Worm (Caenorhabditis elegans) whole organism, young adult: ENCODE measurements around the gene sqv-4.

Source experiments
- B0019.2 ChIP-seq: fragments of 200-800 bp; sonication (Bioruptor generic); conservative IDR thresholded peaks from 2 replicates; pipeline ENCODE4 v1.3.6; 2022; ENCODE audit warnings: missing genetic modification reagents, missing genetic modification characterization, missing compliant biosample characterization
- F22D6.2 ChIP-seq: sonication (generic microtip); optimal IDR thresholded peaks from 2 replicates; lab custom pipeline; 2016; ENCODE audit warnings: mild to moderate bottlenecking, missing genetic modification characterization, missing compliant biosample characterization
- F37B4.10 ChIP-seq: fragments of 200-800 bp; sonication (Bioruptor generic); IDR thresholded peaks from 2 replicates; pipeline ENCODE4 v1.3.6; 2022; ENCODE audit warnings: missing genetic modification characterization, missing compliant biosample characterization
- F57A8.1 ChIP-seq: fragments of 200-800 bp; sonication (Bioruptor generic); optimal IDR thresholded peaks from 2 replicates; lab custom pipeline; 2018; ENCODE audit warnings: mild to moderate bottlenecking, missing genetic modification characterization, moderate library complexity, missing compliant biosample characterization
- K11D2.4 ChIP-seq: fragments of 200-800 bp; sonication (Bioruptor generic); IDR thresholded peaks from 2 replicates; pipeline ENCODE4 v1.3.6; 2022; ENCODE audit warnings: missing genetic modification reagents, missing genetic modification characterization, missing compliant biosample characterization
- T07F8.4 ChIP-seq: sonication (generic microtip); optimal IDR thresholded peaks from 2 replicates; lab custom pipeline; 2016; ENCODE audit warnings: mild to moderate bottlenecking, missing genetic modification characterization, moderate library complexity, missing compliant biosample characterization
- Y56A3A.18 ChIP-seq: fragments of 200-800 bp; sonication (Bioruptor generic); IDR thresholded peaks from 2 replicates; pipeline ENCODE4 v1.3.6; 2022; ENCODE audit warnings: missing genetic modification reagents, missing genetic modification characterization, missing compliant biosample characterization
- Y95B8A.8 ChIP-seq: fragments of 200-800 bp; sonication (Bioruptor generic); IDR thresholded peaks from 2 replicates; pipeline ENCODE4 v1.3.6; 2022; ENCODE audit warnings: missing genetic modification reagents, missing genetic modification characterization, missing compliant biosample characterization
- aptf-2 ChIP-seq: fragments of 200-800 bp; sonication (Bioruptor generic); conservative IDR thresholded peaks from 2 replicates; pipeline ENCODE4 v1.3.6; 2022; ENCODE audit warnings: missing genetic modification reagents, missing genetic modification characterization, missing compliant biosample characterization
- attf-6 ChIP-seq: fragments of 200-800 bp; sonication (Bioruptor generic); IDR thresholded peaks from 2 replicates; pipeline ENCODE4 v1.3.6; 2022; ENCODE audit warnings: missing genetic modification reagents, missing genetic modification characterization, missing compliant biosample characterization
- ceh-27 ChIP-seq: fragments of 200-800 bp; sonication (Bioruptor generic); optimal IDR thresholded peaks from 2 replicates; lab custom pipeline; 2018; ENCODE audit warnings: mild to moderate bottlenecking, missing genetic modification characterization, moderate library complexity, missing compliant biosample characterization
- ceh-40 ChIP-seq: fragments of 200-800 bp; sonication (Bioruptor generic); IDR thresholded peaks from 2 replicates; pipeline ENCODE4 v1.3.6; 2022; ENCODE audit warnings: missing genetic modification characterization, missing compliant biosample characterization
- dox-1 ChIP-seq: fragments of 200-800 bp; sonication (Bioruptor generic); IDR thresholded peaks from 2 replicates; pipeline ENCODE4 v1.3.6; 2022; ENCODE audit warnings: missing genetic modification reagents, missing genetic modification characterization, missing compliant biosample characterization
- dpl-1 ChIP-seq: fragments of 150-350 bp; optimal IDR thresholded peaks from 2 replicates; lab custom pipeline; 2014; ENCODE audit warnings: missing biosample characterization, missing genetic modification reagents, missing genetic modification characterization
- hsf-1 ChIP-seq: fragments of 200-800 bp; sonication (Bioruptor generic); IDR thresholded peaks from 2 replicates; pipeline ENCODE4 v1.3.6; 2022; ENCODE audit warnings: missing genetic modification reagents, missing genetic modification characterization, missing compliant biosample characterization
- let-526 ChIP-seq: fragments of 200-800 bp; sonication (Bioruptor generic); IDR thresholded peaks from 2 replicates; pipeline ENCODE4 v1.3.6; 2022; ENCODE audit warnings: missing genetic modification reagents, missing genetic modification characterization, missing compliant biosample characterization
- let-607 ChIP-seq, 2 experiments: fragments of 200-800 bp in 1 of 2; sonication (Bioruptor generic) in 1 of 2; sonication (generic microtip) in 1 of 2; optimal IDR thresholded peaks; 2 replicates each; lab custom pipeline; 2016 to 2018; ENCODE audit warnings: mild to moderate bottlenecking in 2 of 2, missing compliant biosample characterization in 2 of 2, missing genetic modification characterization in 2 of 2, moderate library complexity in 2 of 2, missing genotype in 1 of 2
- lin-26 ChIP-seq: fragments of 200-800 bp; sonication (Bioruptor generic); IDR thresholded peaks from 2 replicates; pipeline ENCODE4 v1.3.6; 2022; ENCODE audit warnings: missing genetic modification reagents, missing genetic modification characterization, missing compliant biosample characterization
- lsy-27 ChIP-seq: sonication (generic microtip); optimal IDR thresholded peaks from 2 replicates; lab custom pipeline; 2017; ENCODE audit warnings: missing genetic modification characterization, mild to moderate bottlenecking, missing compliant biosample characterization, antibody characterized with exemption, missing genotype, borderline replicate concordance; ENCODE audit not compliant: insufficient read depth
- madf-8 ChIP-seq: fragments of 200-800 bp; sonication (Bioruptor generic); conservative IDR thresholded peaks from 2 replicates; pipeline ENCODE4 v1.3.6; 2022; ENCODE audit warnings: missing genetic modification reagents, missing genetic modification characterization, missing compliant biosample characterization
- mcd-1 ChIP-seq: fragments of 200-800 bp; sonication (Bioruptor generic); IDR thresholded peaks from 2 replicates; pipeline ENCODE4 v1.3.6; 2022; ENCODE audit warnings: missing genetic modification reagents, missing genetic modification characterization, missing compliant biosample characterization
- mes-4 ChIP-seq: sonication (generic microtip); optimal IDR thresholded peaks from 2 replicates; lab custom pipeline; 2016; ENCODE audit warnings: missing genotype, missing genetic modification characterization, missing compliant biosample characterization
- nhr-120 ChIP-seq: fragments of 200-800 bp; sonication (Bioruptor generic); IDR thresholded peaks from 2 replicates; pipeline ENCODE4 v1.3.6; 2022; ENCODE audit warnings: missing genetic modification characterization, missing compliant biosample characterization
- nhr-80 ChIP-seq: sonication (generic microtip); optimal IDR thresholded peaks from 2 replicates; lab custom pipeline; 2016; ENCODE audit warnings: missing genetic modification characterization, missing compliant biosample characterization
- repo-1 ChIP-seq: sonication (generic microtip); optimal IDR thresholded peaks from 2 replicates; lab custom pipeline; 2017; ENCODE audit warnings: mild to moderate bottlenecking, missing genetic modification characterization, missing compliant biosample characterization
- rpc-1 ChIP-seq, 2 experiments: fragments of 150-350 bp in 1 of 2; sonication (generic microtip) in 1 of 2; optimal IDR thresholded peaks; 2 replicates each; lab custom pipeline; 2014 to 2018; ENCODE audit warnings: missing biosample characterization in 1 of 2, missing genetic modification characterization in 1 of 2, missing genetic modification reagents in 1 of 2, missing genotype in 1 of 2
- sea-2 ChIP-seq: fragments of 200-800 bp; sonication (Bioruptor generic); IDR thresholded peaks from 2 replicates; pipeline ENCODE4 v1.3.6; 2022; ENCODE audit warnings: missing genetic modification characterization, missing compliant biosample characterization
- tbp1 ChIP-seq: fragments of 200-800 bp; sonication (Bioruptor generic); optimal IDR thresholded peaks from 2 replicates; lab custom pipeline; 2018; ENCODE audit warnings: mild to moderate bottlenecking, missing genetic modification characterization, missing compliant biosample characterization
- tbx-9 ChIP-seq: sonication (generic microtip); optimal IDR thresholded peaks from 2 replicates; lab custom pipeline; 2016; ENCODE audit warnings: borderline replicate concordance, missing genetic modification characterization, inconsistent platforms, missing compliant biosample characterization
- unc-130 ChIP-seq: sonication (generic microtip); optimal IDR thresholded peaks from 2 replicates; lab custom pipeline; 2016; ENCODE audit warnings: missing genetic modification reagents, missing genetic modification characterization, missing compliant biosample characterization
- unc-62 ChIP-seq: fragments of 150-350 bp; optimal IDR thresholded peaks from 2 replicates; lab custom pipeline; 2014; ENCODE audit warnings: missing biosample characterization, missing genetic modification reagents, missing genetic modification characterization
- zim-3 ChIP-seq: sonication (generic microtip); optimal IDR thresholded peaks from 2 replicates; lab custom pipeline; 2017; ENCODE audit warnings: mild to moderate bottlenecking, missing genetic modification characterization, moderate library complexity, missing compliant biosample characterization
- ztf-22 ChIP-seq: fragments of 200-800 bp; sonication (Bioruptor generic); optimal IDR thresholded peaks from 2 replicates; lab custom pipeline; 2018; ENCODE audit warnings: mild to moderate bottlenecking, missing genetic modification characterization, moderate library complexity, missing compliant biosample characterization

Gene sqv-4

DNA sequence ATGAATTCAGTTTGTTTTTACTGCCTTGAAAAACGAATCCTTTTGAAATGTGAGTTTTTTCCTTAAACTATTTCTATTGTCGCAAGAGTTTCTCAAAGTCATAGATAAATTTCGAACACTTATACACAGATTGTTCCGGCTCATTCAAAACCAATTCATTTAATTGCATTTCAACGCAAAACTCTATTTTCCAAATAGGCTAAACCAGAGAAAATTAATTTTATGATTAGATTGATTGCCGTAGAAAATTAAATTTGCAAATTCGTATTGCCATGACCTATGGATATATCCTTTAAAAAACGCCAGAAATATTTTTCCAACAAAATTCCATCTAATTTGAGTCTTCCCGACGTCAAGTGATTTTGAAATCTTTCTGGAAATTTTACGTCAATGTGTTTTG is 14.7 kb upstream of the sqv-4 start:
- TF ChIP-seq Y56A3A.18 (GFP tag; lab: Robert Waterston, UW) (no peak), Y95B8A.8 (no peak), rpc-1 (optimal IDR thresholded peaks at IDR 0.05; lab: Kevin White, UChicago) (no peak), rpc-1 (tag; optimal IDR thresholded peaks at IDR 0.05; lab: Kevin White, UChicago) (no peak), let-526 (GFP tag; lab: Robert Waterston, UW) (no peak), dpl-1 (GFP tag; lab: Kevin White, UChicago) (no peak), T07F8.4 (tag; lab: Kevin White, UChicago) (no peak), zim-3 (tag; lab: Kevin White, UChicago) (no peak), dox-1 (GFP tag; lab: Robert Waterston, UW) (no peak), ztf-22 (GFP tag; lab: Kevin White, UChicago) (no peak), madf-8 (GFP tag; lab: Robert Waterston, UW) (no peak), nhr-120 (GFP tag; lab: Robert Waterston, UW) (no peak), repo-1 (tag; lab: Kevin White, UChicago) (no peak), nhr-80 (tag; lab: Kevin White, UChicago) (no peak), aptf-2 (GFP tag; lab: Robert Waterston, UW) (no peak)

DNA sequence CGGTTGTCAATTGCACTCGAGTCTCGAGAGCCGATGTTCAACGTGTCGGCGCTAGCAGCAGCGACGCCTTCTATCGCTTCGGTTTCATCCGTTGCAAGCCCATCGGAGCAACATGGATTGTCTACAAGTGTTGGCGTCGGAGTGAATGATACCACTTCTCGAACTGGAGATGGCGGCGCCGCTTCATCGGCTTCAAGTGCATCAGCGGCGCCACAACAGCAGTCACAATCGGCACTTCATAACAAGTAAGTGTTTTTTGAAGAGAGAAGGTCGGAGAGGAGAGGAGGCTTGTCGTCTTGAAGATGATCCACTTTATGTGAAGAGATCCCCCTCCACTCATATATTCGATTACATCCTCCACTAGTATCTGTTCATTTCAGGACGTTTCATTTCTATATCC is 11.3 kb upstream of the sqv-4 start:
- TF ChIP-seq F37B4.10 (GFP tag; lab: Robert Waterston, UW) (no peak), ceh-27 (GFP tag; lab: Kevin White, UChicago) (peak; percentile 83), sea-2 (GFP tag; lab: Robert Waterston, UW) (peak; percentile 69; the same call in 1 of the 2 replicates), zim-3 (tag; lab: Kevin White, UChicago) (no peak)

DNA sequence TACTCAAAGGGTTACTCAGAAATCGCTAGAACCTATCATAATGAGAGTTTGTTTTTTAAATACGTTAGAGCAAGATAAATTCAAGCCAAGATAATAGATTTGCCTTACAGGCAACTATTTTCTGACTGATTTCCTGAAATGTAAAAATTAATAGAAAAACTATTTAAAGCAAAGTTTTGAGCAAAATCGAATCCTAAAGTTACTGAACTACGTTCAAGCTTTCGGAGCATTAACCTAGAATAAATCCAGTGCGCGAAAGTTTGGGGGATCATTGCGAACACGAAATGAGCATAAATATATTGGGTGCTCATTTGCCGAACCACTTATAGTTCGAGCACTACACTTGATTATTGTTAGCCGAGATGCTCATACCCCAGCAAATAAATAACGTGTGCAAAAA is 10.4 kb upstream of the sqv-4 start, which contains the start of gene ceh-22:
ceh-22 (plus strand) TSS at position 301 of the 400 bp plus-strand sequence.
- TF ChIP-seq let-607 (tag; optimal IDR thresholded peaks at IDR 0.05; lab: Kevin White, UChicago) (no peak), F22D6.2 (tag; lab: Kevin White, UChicago) (no peak), B0019.2 (GFP tag; lab: Robert Waterston, UW) (no peak), lin-26 (GFP tag; lab: Robert Waterston, UW) (no peak), K11D2.4 (GFP tag; lab: Robert Waterston, UW) (no peak), nhr-120 (GFP tag; lab: Robert Waterston, UW) (no peak), ceh-40 (no peak), mes-4 (tag; lab: Kevin White, UChicago) (no peak), tbp1 (GFP tag; lab: Kevin White, UChicago) (no peak), lsy-27 (no peak), rpc-1 (optimal IDR thresholded peaks at IDR 0.05; lab: Kevin White, UChicago) (no peak), rpc-1 (tag; optimal IDR thresholded peaks at IDR 0.05; lab: Kevin White, UChicago) (no peak), attf-6 (no peak), unc-62 (GFP tag; lab: Kevin White, UChicago) (no peak), hsf-1 (GFP tag; lab: Robert Waterston, UW) (no peak)

DNA sequence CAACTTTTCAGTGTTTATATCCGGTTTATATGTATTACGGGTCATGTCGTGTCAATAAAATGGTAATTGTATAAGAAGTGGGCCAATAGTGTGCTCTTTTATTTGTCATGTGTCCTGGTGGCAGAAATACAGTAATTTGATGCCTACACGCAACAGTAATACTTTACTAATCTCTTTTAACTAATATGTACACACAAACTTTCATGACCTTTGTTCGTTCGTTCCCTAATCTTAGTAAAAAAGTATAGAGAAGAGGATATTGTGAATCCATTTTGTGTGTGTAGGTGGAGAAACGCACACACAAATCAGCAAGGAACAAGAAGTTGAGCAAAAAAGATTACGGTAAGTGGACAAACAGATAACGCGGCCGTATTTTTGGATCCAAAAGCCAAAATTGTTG is 9.6 kb upstream of the sqv-4 start:
- TF ChIP-seq mcd-1 (no peak), let-526 (GFP tag; lab: Robert Waterston, UW) (no peak), F57A8.1 (GFP tag; lab: Kevin White, UChicago) (no peak), unc-130 (GFP tag; lab: Kevin White, UChicago) (no peak), let-607 (tag; optimal IDR thresholded peaks at IDR 0.05; lab: Kevin White, UChicago) (no peak), tbx-9 (tag; lab: Kevin White, UChicago) (no peak)
